Worm (Caenorhabditis elegans): Measurements from ENCODE around the gene vhp-1.
A peak's percentile ranks its signal among the peaks of the same experiment; 100 is the strongest.

ce11 chrII:5353642-5354041 lies 30.6 kb downstream of the vhp-1 start:
- TF ChIP-seq sea-1 (GFP tag; conservative IDR thresholded peaks at IDR 0.05) (no peak), tra-4 (tag; optimal IDR thresholded peaks at IDR 0.05) (no peak), ama-1 (optimal IDR thresholded peaks at IDR 0.05) (no peak), F13C5.2 (tag; optimal IDR thresholded peaks at IDR 0.05) (no peak), pes-1 (GFP tag; IDR thresholded peaks at IDR 0.05) (peak; percentile 46; the same call in 1 of the 2 replicates), tbx-11 (GFP tag; IDR thresholded peaks at IDR 0.05) (no peak), hmg-4 (GFP tag; optimal IDR thresholded peaks at IDR 0.05) (no peak), hmbx-1 (tag; optimal IDR thresholded peaks at IDR 0.05) (no peak), ceh-13 (GFP tag; optimal IDR thresholded peaks at IDR 0.05) (no peak)

Measured in whole organism, early embryonic.